Worm (Caenorhabditis elegans) whole organism, L1 larva: ENCODE measurements around the gene fbxa-48.

Experiments
- ces-1 ChIP-seq: fragments of 150-350 bp; optimal IDR thresholded peaks from 2 replicates; lab custom pipeline; 2014; ENCODE audit warnings: missing biosample characterization, missing genetic modification reagents, missing genetic modification characterization
- efl-1 ChIP-seq, 4 experiments: fragments of 150-350 bp; optimal IDR thresholded peaks in 3 of 4; peaks in 1 of 4; 1 replicate in 1 of 4; 2 replicates in 3 of 4; lab custom pipeline; 2014; ENCODE audit warnings: missing biosample characterization in 2 of 4, missing genetic modification characterization in 2 of 4, missing genetic modification reagents in 2 of 4
- hlh-4 ChIP-seq: sonication (generic microtip); optimal IDR thresholded peaks from 2 replicates; lab custom pipeline; 2016; ENCODE audit warnings: mild to moderate bottlenecking, missing genetic modification characterization, missing compliant biosample characterization
- lin-13 ChIP-seq: fragments of 150-350 bp; optimal IDR thresholded peaks from 2 replicates; lab custom pipeline; 2014; ENCODE audit warnings: missing biosample characterization, missing genetic modification reagents, missing genetic modification characterization
- lin-35 ChIP-seq, 2 experiments: fragments of 150-350 bp; optimal IDR thresholded peaks; 2 replicates each; lab custom pipeline; 2014; ENCODE audit warnings: missing biosample characterization in 2 of 2, missing genetic modification characterization in 2 of 2, missing genetic modification reagents in 2 of 2
- mdl-1 ChIP-seq, 2 experiments: fragments of 150-350 bp; optimal IDR thresholded peaks; 2 replicates each; lab custom pipeline; 2014 to 2017; ENCODE audit warnings: missing biosample characterization in 2 of 2, missing genetic modification characterization in 2 of 2, inconsistent platforms in 1 of 2
- mep-1 ChIP-seq: fragments of 150-350 bp; optimal IDR thresholded peaks from 2 replicates; lab custom pipeline; 2014; ENCODE audit warnings: missing biosample characterization, missing genetic modification characterization
- nhr-19 ChIP-seq: fragments of 200-800 bp; sonication (Bioruptor generic); conservative IDR thresholded peaks from 2 replicates; pipeline ENCODE4 v1.3.6; 2022; ENCODE audit warnings: missing genetic modification characterization, missing compliant biosample characterization
- pqm-1 ChIP-seq: sonication (generic microtip); optimal IDR thresholded peaks from 3 replicates; lab custom pipeline; 2017; ENCODE audit warnings: missing biosample characterization, missing genetic modification characterization
- skn-1 ChIP-seq: fragments of 150-350 bp; optimal IDR thresholded peaks from 2 replicates; lab custom pipeline; 2014; ENCODE audit warnings: missing biosample characterization, missing genetic modification characterization
- unc-130 ChIP-seq: fragments of 150-350 bp; optimal IDR thresholded peaks from 2 replicates; lab custom pipeline; 2017; ENCODE audit warnings: missing biosample characterization, missing genetic modification characterization, inconsistent platforms
- unc-62 ChIP-seq: fragments of 150-350 bp; optimal IDR thresholded peaks from 2 replicates; lab custom pipeline; 2014; ENCODE audit warnings: missing biosample characterization, missing genetic modification reagents, missing genetic modification characterization

ce11 chrIII:2281975-2282957 is 10.3 kb upstream of the fbxa-48 start, which contains the start of gene Y54F10BM.3:
- TF ChIP-seq hlh-4 (tag; lab: Kevin White, UChicago) (no peak), lin-35 (GFP tag; optimal IDR thresholded peaks at IDR 0.05; lab: Kevin White, UChicago) (no peak), pqm-1 (tag; lab: Kevin White, UChicago) (no peak), nhr-19 (GFP tag; lab: Robert Waterston, UW) (no peak), lin-13 (no peak), unc-62 (GFP tag; lab: Kevin White, UChicago) (no peak), skn-1 (tag; lab: Kevin White, UChicago) (no peak), mep-1 (no peak), mdl-1 (tag; optimal IDR thresholded peaks at IDR 0.05; lab: Kevin White, UChicago) (no peak), unc-130 (tag; lab: Kevin White, UChicago) (no peak), ces-1 (no peak), efl-1 (optimal IDR thresholded peaks at IDR 0.05; lab: Kevin White, UChicago) (no peak), efl-1 (GFP tag; optimal IDR thresholded peaks at IDR 0.05 in 1 of 2; lab: Kevin White, UChicago) (peak in 1 of 2 experiments; percentile 46)
